Worm (Caenorhabditis elegans): ENCODE results near the gene smf-1.

smf-1 gene

ce11 chrX:6737329-6738008 is 14.6 kb upstream of the smf-1 start:
- peak; percentile 55 for TF ChIP-seq nfya-1 (tag; optimal IDR thresholded peaks at IDR 0.05)
- TF ChIP-seq unc-86 (tag; optimal IDR thresholded peaks at IDR 0.05) = no peak
- TF ChIP-seq nhr-11 (tag; optimal IDR thresholded peaks at IDR 0.05) = no peak
- TF ChIP-seq K02D7.2 (tag; optimal IDR thresholded peaks at IDR 0.05) = no peak
- no peak for TF ChIP-seq odd-2 (tag; optimal IDR thresholded peaks at IDR 0.05)
- no peak for TF ChIP-seq che-1 (tag; optimal IDR thresholded peaks at IDR 0.05)
- TF ChIP-seq sox-2 (GFP tag; IDR thresholded peaks at IDR 0.05) = no peak
- no peak for TF ChIP-seq ets-4 (tag; optimal IDR thresholded peaks at IDR 0.05)
- no peak for TF ChIP-seq ahr-1 (tag; optimal IDR thresholded peaks at IDR 0.05)
- TF ChIP-seq ceh-48 (tag; optimal IDR thresholded peaks at IDR 0.05) = no peak
- peak; percentile 50 for TF ChIP-seq pqm-1 (tag; optimal IDR thresholded peaks at IDR 0.05)
- TF ChIP-seq sox-4 (tag; optimal IDR thresholded peaks at IDR 0.05) = peak; percentile 1
- no peak for TF ChIP-seq pha-2 (tag; optimal IDR thresholded peaks at IDR 0.05)
- no peak for TF ChIP-seq pax-1 (tag; optimal IDR thresholded peaks at IDR 0.05)
- peak; percentile 41 for TF ChIP-seq dve-1 (tag; optimal IDR thresholded peaks at IDR 0.05)
- TF ChIP-seq ref-2 (tag; optimal IDR thresholded peaks at IDR 0.05) = peak; percentile 85
- TF ChIP-seq zip-5 (tag; optimal IDR thresholded peaks at IDR 0.05) = no peak
- TF ChIP-seq dmd-4 (tag; optimal IDR thresholded peaks at IDR 0.05; ENCODE audit: borderline replicate concordance) = no peak
- TF ChIP-seq lin-11 (tag; optimal IDR thresholded peaks at IDR 0.05) = no peak
- TF ChIP-seq ceh-34 (tag; optimal IDR thresholded peaks at IDR 0.05) = peak; percentile 65
- peak; percentile 2 for TF ChIP-seq ceh-30 (tag; optimal IDR thresholded peaks at IDR 0.05)
- TF ChIP-seq hlh-15 (tag; optimal IDR thresholded peaks at IDR 0.05) = no peak
- TF ChIP-seq syd-9 (tag; optimal IDR thresholded peaks at IDR 0.05) = no peak
- no peak for TF ChIP-seq nhr-232 (tag; optimal IDR thresholded peaks at IDR 0.05)
- TF ChIP-seq tbx-2 (tag; optimal IDR thresholded peaks at IDR 0.05) = peak; percentile 73
- TF ChIP-seq ceh-45 (GFP tag; IDR thresholded peaks at IDR 0.05) = no peak
- no peak for TF ChIP-seq Y22D7AL.16 (tag; optimal IDR thresholded peaks at IDR 0.05)
- no peak for TF ChIP-seq eyg-1 (tag; optimal IDR thresholded peaks at IDR 0.05)
- TF ChIP-seq unc-3 (GFP tag; conservative IDR thresholded peaks at IDR 0.05) = no peak
- no peak for TF ChIP-seq unc-3 (tag; optimal IDR thresholded peaks at IDR 0.05)
- TF ChIP-seq ama-1 (optimal IDR thresholded peaks at IDR 0.05) = no peak
- TF ChIP-seq pat-9 (tag; optimal IDR thresholded peaks at IDR 0.05) = no peak
- TF ChIP-seq hlh-13 (GFP tag; optimal IDR thresholded peaks at IDR 0.05) = no peak
- TF ChIP-seq mec-3 (tag; optimal IDR thresholded peaks at IDR 0.05; ENCODE audit: borderline replicate concordance) = no peak
- no peak for TF ChIP-seq fkh-10 (GFP tag; optimal IDR thresholded peaks at IDR 0.05)
- no peak for TF ChIP-seq fax-1 (tag; optimal IDR thresholded peaks at IDR 0.05)
- peak; percentile 41 for TF ChIP-seq T23F11.4 (GFP tag; optimal IDR thresholded peaks at IDR 0.05)
- no peak for TF ChIP-seq ceh-2 (tag; optimal IDR thresholded peaks at IDR 0.05)
- no peak for TF ChIP-seq elt-4 (tag; optimal IDR thresholded peaks at IDR 0.05)
- peak; percentile 70 for TF ChIP-seq ceh-31 (tag; optimal IDR thresholded peaks at IDR 0.05)
- no peak for TF ChIP-seq ceh-9 (tag; optimal IDR thresholded peaks at IDR 0.05)
- TF ChIP-seq C38D4.7 (GFP tag; optimal IDR thresholded peaks at IDR 0.05) = no peak
- no peak for TF ChIP-seq tbx-7 (tag; optimal IDR thresholded peaks at IDR 0.05)
- peak; percentile 57 for TF ChIP-seq hlh-8 (tag; optimal IDR thresholded peaks at IDR 0.05)
- peak; percentile 38 for TF ChIP-seq K09A11.1 (tag; optimal IDR thresholded peaks at IDR 0.05; ENCODE audit: insufficient read depth)
- TF ChIP-seq elt-2 (tag; optimal IDR thresholded peaks at IDR 0.05) = peak; percentile 80
- TF ChIP-seq ceh-22 (tag; optimal IDR thresholded peaks at IDR 0.05) = no peak
- TF ChIP-seq hlh-6 (tag; optimal IDR thresholded peaks at IDR 0.05) = no peak
- no peak for TF ChIP-seq npax-4 (tag; optimal IDR thresholded peaks at IDR 0.05)
- TF ChIP-seq madf-2 (tag; optimal IDR thresholded peaks at IDR 0.05) = no peak
- TF ChIP-seq lim-6 (tag; optimal IDR thresholded peaks at IDR 0.05) = no peak
- peak; percentile 74 for TF ChIP-seq hlh-30 (tag; optimal IDR thresholded peaks at IDR 0.05; ENCODE audit: insufficient read depth)
- TF ChIP-seq sdc-2 (tag; optimal IDR thresholded peaks at IDR 0.05) = peak; percentile 3
